Worm (Caenorhabditis elegans) whole organism, L4 larva: Measurements from ENCODE around the gene F23D12.11.

Experiments
- D1046.2 ChIP-seq: fragments of 200-800 bp; sonication (Bioruptor generic); IDR thresholded peaks from 2 replicates; pipeline ENCODE4 v1.3.6; 2022; ENCODE audit warnings: missing genetic modification characterization, missing compliant biosample characterization
- F10B5.3 ChIP-seq: sonication (generic microtip); optimal IDR thresholded peaks from 2 replicates; lab custom pipeline; 2016; ENCODE audit warnings: mild to moderate bottlenecking, missing genetic modification characterization, missing compliant biosample characterization
- F37D6.2 ChIP-seq: sonication (generic microtip); optimal IDR thresholded peaks from 2 replicates; lab custom pipeline; 2016; ENCODE audit warnings: mild to moderate bottlenecking, missing genetic modification characterization, missing compliant biosample characterization
- T26A8.4 ChIP-seq: fragments of 200-800 bp; sonication (Bioruptor generic); IDR thresholded peaks from 2 replicates; pipeline ENCODE4 v1.3.6; 2022; ENCODE audit warnings: missing genetic modification characterization, missing compliant biosample characterization
- Y48G9A.11 ChIP-seq: fragments of 200-800 bp; sonication (Bioruptor generic); IDR thresholded peaks from 2 replicates; pipeline ENCODE4 v1.3.6; 2022; ENCODE audit warnings: missing genetic modification reagents, missing genetic modification characterization, missing compliant biosample characterization
- ZK546.5 ChIP-seq, 2 experiments: sonication (generic microtip); optimal IDR thresholded peaks; 2 replicates each; lab custom pipeline; 2017; ENCODE audit warnings: missing biosample characterization in 2 of 2, missing genetic modification characterization in 2 of 2
- ama-1 ChIP-seq: fragments of 150-350 bp; optimal IDR thresholded peaks from 2 replicates; lab custom pipeline; 2014; ENCODE audit warnings: inconsistent platforms, mixed read lengths
- attf-4 ChIP-seq: sonication (generic microtip); optimal IDR thresholded peaks from 3 replicates; lab custom pipeline; 2017; ENCODE audit warnings: missing biosample characterization, missing genetic modification characterization
- ceh-32 ChIP-seq: sonication (generic microtip); optimal IDR thresholded peaks from 2 replicates; lab custom pipeline; 2016; ENCODE audit warnings: mild to moderate bottlenecking, missing genetic modification characterization, missing compliant biosample characterization; ENCODE audit not compliant: poor library complexity
- ctbp-1 ChIP-seq: fragments of 200-800 bp; sonication (Bioruptor generic); IDR thresholded peaks from 2 replicates; pipeline ENCODE4 v1.3.6; 2022; ENCODE audit warnings: missing genetic modification reagents, missing genetic modification characterization, missing compliant biosample characterization
- daf-16 ChIP-seq, 3 experiments: sonication (generic microtip); optimal IDR thresholded peaks; 2 replicates each; lab custom pipeline; 2016 to 2017; ENCODE audit warnings: missing genetic modification characterization in 3 of 3, missing genetic modification reagents in 3 of 3, mild to moderate bottlenecking in 2 of 3, missing compliant biosample characterization in 2 of 3, missing biosample characterization in 1 of 3, moderate library complexity in 1 of 3
- daf-19 ChIP-seq: fragments of 200-800 bp; sonication (Bioruptor generic); conservative IDR thresholded peaks from 2 replicates; pipeline ENCODE4 v1.3.6; 2022; ENCODE audit warnings: missing genetic modification characterization, missing compliant biosample characterization
- dmd-6 ChIP-seq: fragments of 200-800 bp; sonication (Bioruptor generic); IDR thresholded peaks from 2 replicates; pipeline ENCODE4 v1.3.6; 2022; ENCODE audit warnings: missing genetic modification reagents, missing genetic modification characterization, missing compliant biosample characterization
- dmd-8 ChIP-seq: fragments of 200-800 bp; sonication (Bioruptor generic); IDR thresholded peaks from 2 replicates; pipeline ENCODE4 v1.3.6; 2022; ENCODE audit warnings: missing genetic modification characterization, missing compliant biosample characterization
- dmd-9 ChIP-seq: fragments of 200-800 bp; sonication (Bioruptor generic); IDR thresholded peaks from 2 replicates; pipeline ENCODE4 v1.3.6; 2022; ENCODE audit warnings: missing genetic modification reagents, missing genetic modification characterization, missing compliant biosample characterization
- dve-1 ChIP-seq: sonication (generic microtip); optimal IDR thresholded peaks from 2 replicates; lab custom pipeline; 2017; ENCODE audit warnings: antibody characterized with exemption, mild to moderate bottlenecking, missing genetic modification characterization, missing compliant biosample characterization; ENCODE audit not compliant: insufficient read depth
- hlh-11 ChIP-seq: fragments of 200-800 bp; sonication (Bioruptor generic); optimal IDR thresholded peaks from 2 replicates; lab custom pipeline; 2018; ENCODE audit warnings: mild to moderate bottlenecking, missing genetic modification characterization, missing compliant biosample characterization
- hmg-1.1 ChIP-seq: fragments of 200-800 bp; sonication (Bioruptor generic); IDR thresholded peaks from 2 replicates; pipeline ENCODE4 v1.3.6; 2022; ENCODE audit warnings: missing genetic modification reagents, missing genetic modification characterization, missing compliant biosample characterization
- jun-1 ChIP-seq: fragments of 150-350 bp; optimal IDR thresholded peaks from 2 replicates; lab custom pipeline; 2014; ENCODE audit warnings: missing biosample characterization, missing genetic modification reagents, missing genetic modification characterization
- lim-7 ChIP-seq: fragments of 200-800 bp; sonication (Bioruptor generic); IDR thresholded peaks from 2 replicates; pipeline ENCODE4 v1.3.6; 2022; ENCODE audit warnings: missing genetic modification characterization, missing compliant biosample characterization
- lin-13 ChIP-seq: fragments of 150-350 bp; optimal IDR thresholded peaks from 2 replicates; lab custom pipeline; 2014; ENCODE audit warnings: missing biosample characterization, missing genetic modification reagents, missing genetic modification characterization
- lin-15B ChIP-seq: fragments of 150-350 bp; sonication (generic microtip); optimal IDR thresholded peaks from 3 replicates; lab custom pipeline; 2014; ENCODE audit warnings: missing biosample characterization, missing genetic modification characterization
- lin-39 ChIP-seq: fragments of 150-350 bp; optimal IDR thresholded peaks from 2 replicates; lab custom pipeline; 2014; ENCODE audit warnings: missing biosample characterization, missing genetic modification reagents, missing genetic modification characterization
- mdl-1 ChIP-seq, 2 experiments: fragments of 150-350 bp in 1 of 2; sonication (generic microtip) in 1 of 2; optimal IDR thresholded peaks; 2 replicates each; lab custom pipeline; 2014 to 2017; ENCODE audit warnings: missing biosample characterization in 2 of 2, missing genetic modification characterization in 2 of 2
- mdt-29 ChIP-seq: fragments of 200-800 bp; sonication (Bioruptor generic); IDR thresholded peaks from 2 replicates; pipeline ENCODE4 v1.3.6; 2022; ENCODE audit warnings: missing genetic modification reagents, missing genetic modification characterization, missing compliant biosample characterization
- mep-1 ChIP-seq: fragments of 150-350 bp; sonication (generic microtip); optimal IDR thresholded peaks from 3 replicates; lab custom pipeline; 2014; ENCODE audit warnings: missing biosample characterization, missing genetic modification characterization
- nhr-28 ChIP-seq: fragments of 150-350 bp; optimal IDR thresholded peaks from 2 replicates; lab custom pipeline; 2014; ENCODE audit warnings: missing biosample characterization, missing genetic modification characterization
- nhr-48 ChIP-seq: sonication (generic microtip); optimal IDR thresholded peaks from 2 replicates; lab custom pipeline; 2016; ENCODE audit warnings: mild to moderate bottlenecking, missing genetic modification characterization, missing compliant biosample characterization
- nhr-6 ChIP-seq: fragments of 150-350 bp; optimal IDR thresholded peaks from 2 replicates; lab custom pipeline; 2014; ENCODE audit warnings: missing biosample characterization, missing genetic modification characterization
- nhr-76 ChIP-seq: fragments of 150-350 bp; optimal IDR thresholded peaks from 2 replicates; lab custom pipeline; 2014; ENCODE audit warnings: missing biosample characterization, missing genetic modification characterization
- nhr-77 ChIP-seq: fragments of 150-350 bp; optimal IDR thresholded peaks from 2 replicates; lab custom pipeline; 2014; ENCODE audit warnings: missing biosample characterization, missing genetic modification characterization
- php-3 ChIP-seq: fragments of 200-800 bp; sonication (Bioruptor generic); IDR thresholded peaks from 2 replicates; pipeline ENCODE4 v1.3.6; 2022; ENCODE audit warnings: missing genetic modification reagents, missing genetic modification characterization, missing compliant biosample characterization
- rbr-2 ChIP-seq: sonication (generic microtip); optimal IDR thresholded peaks from 2 replicates; lab custom pipeline; 2016; ENCODE audit warnings: missing genotype, missing genetic modification characterization, missing compliant biosample characterization
- sdz-12 ChIP-seq: fragments of 200-800 bp; sonication (Bioruptor generic); optimal IDR thresholded peaks from 2 replicates; lab custom pipeline; 2018; ENCODE audit warnings: mild to moderate bottlenecking, missing genetic modification characterization, missing compliant biosample characterization
- snpc-4 ChIP-seq: fragments of 150-350 bp; optimal IDR thresholded peaks from 2 replicates; lab custom pipeline; 2014; ENCODE audit warnings: missing biosample characterization, missing genetic modification characterization
- spr-3 ChIP-seq: fragments of 200-800 bp; sonication (Bioruptor generic); optimal IDR thresholded peaks from 2 replicates; lab custom pipeline; 2018; ENCODE audit warnings: mild to moderate bottlenecking, missing genetic modification characterization, missing compliant biosample characterization
- unc-62 ChIP-seq, 3 experiments: fragments of 150-350 bp in 1 of 3; sonication (generic microtip); optimal IDR thresholded peaks in 2 of 3; peaks in 1 of 3; 1 replicate in 1 of 3; 2 replicates in 2 of 3; lab custom pipeline; 2014 to 2017; ENCODE audit warnings: missing biosample characterization in 3 of 3, missing genetic modification characterization in 3 of 3, missing genetic modification reagents in 3 of 3, missing genotype in 1 of 3
- ztf-7 ChIP-seq: fragments of 150-350 bp; optimal IDR thresholded peaks from 2 replicates; lab custom pipeline; 2014; ENCODE audit warnings: missing biosample characterization, missing genetic modification characterization

F23D12.11 gene

ce11 chrX:14424673-14425072, at the start of gene F23D12.11:
Gene F23D12.11, minus strand, starts transcription at chrX:14424751.
- peak; percentile 31 for TF ChIP-seq nhr-28 (tag; lab: Kevin White, UChicago)
- no peak for TF ChIP-seq jun-1
- no peak for TF ChIP-seq daf-16 (GFP tag; optimal IDR thresholded peaks at IDR 0.05; lab: Kevin White, UChicago)
- peak; percentile 59 for TF ChIP-seq daf-16 (tag; optimal IDR thresholded peaks at IDR 0.05; lab: Kevin White, UChicago)
- no peak for TF ChIP-seq nhr-48
- TF ChIP-seq dmd-6: 0 out of 2 replicates have a peak, but pooled peaks have one; percentile 16

DNA sequence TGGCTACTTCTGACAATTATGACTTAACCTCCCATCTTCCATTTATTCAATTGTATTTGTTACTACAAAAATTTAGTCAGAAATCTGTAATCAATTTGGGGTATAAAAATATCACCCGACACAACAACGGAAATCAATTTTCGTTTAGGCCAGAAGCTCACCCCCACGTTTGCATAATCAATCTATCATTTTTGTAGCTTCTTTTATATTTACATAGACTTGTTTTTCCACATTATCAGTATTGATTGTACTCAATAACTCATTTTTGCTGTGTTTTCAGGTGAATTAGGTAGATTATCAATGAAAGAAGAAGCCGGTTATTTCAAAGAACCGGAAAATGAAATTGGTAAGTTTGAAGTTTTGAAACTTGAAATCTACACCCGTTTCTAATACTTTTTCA, 49.2 kb upstream of the F23D12.11 start, which contains the start of gene M163.5:
M163.5 (plus strand) TSS at position 301 of the 400 bp plus-strand sequence.
- TF ChIP-seq lin-39: no peak
- no peak for TF ChIP-seq dmd-8 (GFP tag; lab: Robert Waterston, UW)
- TF ChIP-seq D1046.2 (GFP tag; lab: Robert Waterston, UW): no peak
- TF ChIP-seq php-3 (GFP tag; lab: Robert Waterston, UW): no peak
- no peak for TF ChIP-seq ctbp-1 (GFP tag; lab: Robert Waterston, UW)
- TF ChIP-seq lin-13: no peak
- TF ChIP-seq lin-15B (tag; lab: Kevin White, UChicago): no peak
- no peak for TF ChIP-seq F37D6.2 (tag; lab: Kevin White, UChicago)
- no peak for TF ChIP-seq ztf-7 (tag; lab: Kevin White, UChicago)
- no peak for TF ChIP-seq ZK546.5 (tag; optimal IDR thresholded peaks at IDR 0.05; lab: Kevin White, UChicago)
- TF ChIP-seq mdl-1 (tag; optimal IDR thresholded peaks at IDR 0.05; lab: Kevin White, UChicago): no peak
- no peak for TF ChIP-seq daf-19
- TF ChIP-seq hlh-11 (tag; lab: Kevin White, UChicago): no peak
- TF ChIP-seq lim-7 (GFP tag; lab: Robert Waterston, UW): no peak
- no peak for TF ChIP-seq unc-62 (GFP tag; optimal IDR thresholded peaks at IDR 0.05 in 1 of 2; lab: Kevin White, UChicago)
- no peak for TF ChIP-seq unc-62 (tag; optimal IDR thresholded peaks at IDR 0.05; lab: Kevin White, UChicago)
- TF ChIP-seq attf-4 (tag; lab: Kevin White, UChicago): no peak
- TF ChIP-seq nhr-76 (tag; lab: Kevin White, UChicago): no peak
- TF ChIP-seq F10B5.3 (tag; lab: Kevin White, UChicago): no peak
- no peak for TF ChIP-seq mdt-29 (GFP tag; lab: Robert Waterston, UW)
- TF ChIP-seq nhr-77 (tag; lab: Kevin White, UChicago): no peak
- TF ChIP-seq, all 104 proteins: peak for 0

ce11 chrX:14470687-14471086, 46.1 kb upstream of the F23D12.11 start, which contains the start of gene M163.10:
Gene M163.10, plus strand, starts transcription at chrX:14470987.
- TF ChIP-seq daf-16 (GFP tag; optimal IDR thresholded peaks at IDR 0.05; lab: Kevin White, UChicago): no peak
- TF ChIP-seq daf-16 (tag; optimal IDR thresholded peaks at IDR 0.05; lab: Kevin White, UChicago): no peak
- TF ChIP-seq nhr-76 (tag; lab: Kevin White, UChicago): no peak
- no peak for TF ChIP-seq D1046.2 (GFP tag; lab: Robert Waterston, UW)
- no peak for TF ChIP-seq nhr-48
- no peak for TF ChIP-seq lin-13
- TF ChIP-seq hmg-1.1 (GFP tag; lab: Robert Waterston, UW): no peak
- TF ChIP-seq unc-62 (GFP tag; optimal IDR thresholded peaks at IDR 0.05 in 1 of 2; lab: Kevin White, UChicago): no peak
- TF ChIP-seq unc-62 (tag; optimal IDR thresholded peaks at IDR 0.05; lab: Kevin White, UChicago): no peak
- TF ChIP-seq T26A8.4: no peak
- TF ChIP-seq dmd-9 (GFP tag; lab: Robert Waterston, UW): no peak
- no peak for TF ChIP-seq nhr-6 (tag; lab: Kevin White, UChicago)
- TF ChIP-seq nhr-28 (tag; lab: Kevin White, UChicago): no peak
- no peak for TF ChIP-seq rbr-2 (tag; lab: Kevin White, UChicago)
- no peak for TF ChIP-seq sdz-12 (GFP tag; lab: Kevin White, UChicago)
- no peak for TF ChIP-seq hlh-11 (tag; lab: Kevin White, UChicago)
- TF ChIP-seq dve-1 (tag; lab: Kevin White, UChicago): no peak
- TF ChIP-seq spr-3 (GFP tag; lab: Kevin White, UChicago): no peak
- TF ChIP-seq ctbp-1 (GFP tag; lab: Robert Waterston, UW): no peak

DNA sequence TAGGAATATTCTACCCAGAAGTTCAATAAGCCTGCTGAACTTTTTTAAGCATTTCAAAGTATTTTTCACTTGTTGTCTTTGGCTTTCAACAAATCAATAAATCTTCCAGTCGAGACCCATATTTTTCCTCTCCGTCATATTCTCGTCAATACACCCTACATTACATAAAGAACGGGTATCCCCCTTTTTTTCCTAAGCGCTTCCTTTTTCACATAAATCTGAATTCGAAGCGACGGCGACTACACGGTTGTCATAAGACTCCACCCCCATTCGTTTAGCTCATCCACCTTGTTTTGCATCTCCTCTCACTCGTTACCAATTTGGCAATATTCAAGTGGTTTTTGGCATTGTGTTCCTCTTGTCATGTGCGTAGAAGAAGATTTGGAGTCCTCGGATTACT, 44.7 kb upstream of the F23D12.11 start, which contains the start of gene M163.9:
M163.9 (plus strand) TSS at position 301 of the 400 bp plus-strand sequence.
- TF ChIP-seq snpc-4 (tag; lab: Kevin White, UChicago) (no peak), ama-1 (lab: Kevin White, UChicago) (no peak), dmd-9 (GFP tag; lab: Robert Waterston, UW) (no peak), sdz-12 (GFP tag; lab: Kevin White, UChicago) (no peak), hmg-1.1 (GFP tag; lab: Robert Waterston, UW) (no peak), hlh-11 (tag; lab: Kevin White, UChicago) (no peak), lim-7 (GFP tag; lab: Robert Waterston, UW) (no peak), ceh-32 (no peak), Y48G9A.11 (GFP tag; lab: Robert Waterston, UW) (no peak), mep-1 (no peak)
